Fruit fly (Drosophila melanogaster) whole organism, embryonic: ENCODE results near the gene Sec22.

ENCODE experiments used
- ATbp ChIP-seq: fragments of 200-800 bp; sonication (Bioruptor generic); optimal IDR thresholded peaks from 2 replicates; lab custom pipeline; 2017; ENCODE audit warnings: missing biosample characterization, mild to moderate bottlenecking, missing genetic modification characterization, missing genetic modification reagents
- Asciz ChIP-seq: fragments of 200-800 bp; sonication (Bioruptor generic); optimal IDR thresholded peaks from 2 replicates; lab custom pipeline; 2017; ENCODE audit warnings: missing biosample characterization, mild to moderate bottlenecking, missing genetic modification characterization, missing genetic modification reagents
- CG13894 ChIP-seq: fragments of 200-800 bp; sonication (Bioruptor generic); optimal IDR thresholded peaks from 3 replicates; lab custom pipeline; 2018; ENCODE audit warnings: missing biosample characterization, mild to moderate bottlenecking, missing genetic modification characterization, moderate library complexity
- CG15514 ChIP-seq: fragments of 200-800 bp; sonication (Bioruptor generic); optimal IDR thresholded peaks from 3 replicates; lab custom pipeline; 2017; ENCODE audit warnings: missing biosample characterization, missing genetic modification characterization, mild to moderate bottlenecking, moderate library complexity, missing genetic modification reagents
- CG1603 ChIP-seq: fragments of 200-800 bp; sonication (Bioruptor generic); optimal IDR thresholded peaks from 2 replicates; lab custom pipeline; 2019; ENCODE audit warnings: missing biosample characterization, mild to moderate bottlenecking, missing genetic modification characterization, moderate library complexity
- CG17186 ChIP-seq: fragments of 200-800 bp; sonication (Bioruptor generic); optimal IDR thresholded peaks from 3 replicates; lab custom pipeline; 2017; ENCODE audit warnings: missing biosample characterization, missing genetic modification reagents, missing genetic modification characterization
- CG17359 ChIP-seq: fragments of 200-800 bp; sonication (Bioruptor generic); optimal IDR thresholded peaks from 3 replicates; lab custom pipeline; 2018; ENCODE audit warnings: missing biosample characterization, mild to moderate bottlenecking, missing genetic modification characterization, moderate library complexity
- CG18599 ChIP-seq: fragments of 200-800 bp; sonication (Bioruptor generic); optimal IDR thresholded peaks from 3 replicates; lab custom pipeline; 2017; ENCODE audit warnings: missing biosample characterization, missing genetic modification characterization, mild to moderate bottlenecking, moderate library complexity, missing genetic modification reagents
- CG2129 ChIP-seq: fragments of 200-800 bp; sonication (Bioruptor generic); IDR thresholded peaks from 2 replicates; pipeline ENCODE4 v1.3.6; 2022; ENCODE audit warnings: missing biosample characterization, missing genetic modification characterization; ENCODE audit not compliant: partially characterized antibody
- CG2678 ChIP-seq: fragments of 200-800 bp; sonication (Bioruptor generic); optimal IDR thresholded peaks from 3 replicates; lab custom pipeline; 2019; ENCODE audit warnings: missing biosample characterization, mild to moderate bottlenecking, missing genetic modification characterization, moderate library complexity
- CG3281 ChIP-seq: fragments of 200-800 bp; sonication (Bioruptor generic); optimal IDR thresholded peaks from 3 replicates; lab custom pipeline; 2017; ENCODE audit warnings: missing biosample characterization, mild to moderate bottlenecking, missing genetic modification characterization
- CG3407 ChIP-seq: fragments of 200-800 bp; sonication (Bioruptor generic); optimal IDR thresholded peaks from 2 replicates; lab custom pipeline; 2018; ENCODE audit warnings: missing biosample characterization, mild to moderate bottlenecking, missing genetic modification characterization
- CG34422 ChIP-seq: fragments of 200-800 bp; sonication (Bioruptor generic); IDR thresholded peaks from 3 replicates; pipeline ENCODE4 v1.3.6; 2022; ENCODE audit warnings: missing biosample characterization, missing genetic modification characterization
- CG42726 ChIP-seq: fragments of 200-800 bp; sonication (Bioruptor generic); IDR thresholded peaks from 2 replicates; pipeline ENCODE4 v1.3.6; 2022; ENCODE audit warnings: missing biosample characterization, missing genetic modification characterization; ENCODE audit not compliant: partially characterized antibody
- CG4328 ChIP-seq: fragments of 200-800 bp; sonication (Bioruptor generic); optimal IDR thresholded peaks from 3 replicates; lab custom pipeline; 2017; ENCODE audit warnings: missing biosample characterization, missing genetic modification reagents, missing genetic modification characterization
- CG4820 ChIP-seq: fragments of 200-800 bp; sonication (Bioruptor generic); optimal IDR thresholded peaks from 3 replicates; lab custom pipeline; 2016; ENCODE audit warnings: missing biosample characterization, missing genetic modification characterization
- Chrac-16 ChIP-seq: fragments of 200-800 bp; sonication (Bioruptor generic); optimal IDR thresholded peaks from 3 replicates; lab custom pipeline; 2016; ENCODE audit warnings: missing biosample characterization, missing genetic modification characterization
- Hmr ChIP-seq: fragments of 200-800 bp; sonication (Bioruptor generic); optimal IDR thresholded peaks from 3 replicates; lab custom pipeline; 2017; ENCODE audit warnings: mild to moderate bottlenecking, missing biosample characterization, missing genetic modification reagents, missing genetic modification characterization
- MTF-1 ChIP-seq: fragments of 200-800 bp; sonication (Bioruptor generic); optimal IDR thresholded peaks from 2 replicates; lab custom pipeline; 2018; ENCODE audit warnings: missing biosample characterization, mild to moderate bottlenecking, missing genetic modification characterization, borderline replicate concordance
- Med ChIP-seq: fragments of 200-800 bp; sonication (Bioruptor generic); peaks from one replicate; lab custom pipeline; 2016; ENCODE audit warnings: missing biosample characterization, missing genetic modification characterization, mild to moderate bottlenecking, inconsistent platforms, moderate library complexity
- Meics ChIP-seq: fragments of 200-800 bp; sonication (Bioruptor generic); optimal IDR thresholded peaks from 2 replicates; lab custom pipeline; 2017; ENCODE audit warnings: missing biosample characterization, mild to moderate bottlenecking, missing genetic modification characterization
- Pdp1 ChIP-seq, 2 experiments: fragments of 200-800 bp; sonication (Bioruptor generic); optimal IDR thresholded peaks; 3 replicates each; lab custom pipeline; 2016; ENCODE audit warnings: missing biosample characterization in 2 of 2, missing genetic modification characterization in 2 of 2, mild to moderate bottlenecking in 1 of 2, moderate library complexity in 1 of 2
- Xbp1 ChIP-seq: fragments of 200-800 bp; sonication (Bioruptor generic); optimal IDR thresholded peaks from 3 replicates; lab custom pipeline; 2016; ENCODE audit warnings: missing biosample characterization, mild to moderate bottlenecking, missing genetic modification characterization
- amos ChIP-seq: fragments of 200-800 bp; sonication (Bioruptor generic); IDR thresholded peaks from 2 replicates; pipeline ENCODE4 v1.3.6; 2022; ENCODE audit warnings: missing biosample characterization, missing genetic modification characterization; ENCODE audit not compliant: partially characterized antibody
- az2 ChIP-seq: fragments of 200-800 bp; sonication (Bioruptor generic); optimal IDR thresholded peaks from 3 replicates; lab custom pipeline; 2016; ENCODE audit warnings: missing biosample characterization, missing genetic modification characterization
- bowl ChIP-seq: fragments of 200-800 bp; sonication (Bioruptor generic); IDR thresholded peaks from 2 replicates; pipeline ENCODE4 v1.3.6; 2022; ENCODE audit warnings: missing biosample characterization, missing genetic modification characterization
- cg ChIP-seq: fragments of 200-800 bp; sonication (Bioruptor generic); optimal IDR thresholded peaks from 3 replicates; lab custom pipeline; 2019; ENCODE audit warnings: missing biosample characterization, mild to moderate bottlenecking, missing genetic modification characterization, moderate library complexity
- croc ChIP-seq: fragments of 200-800 bp; sonication (Bioruptor generic); conservative IDR thresholded peaks from 3 replicates; pipeline ENCODE4 v1.3.6; 2022; ENCODE audit warnings: missing biosample characterization, missing genetic modification characterization
- da ChIP-seq: fragments of 200-800 bp; sonication (Bioruptor generic); optimal IDR thresholded peaks from 2 replicates; lab custom pipeline; 2016; ENCODE audit warnings: missing biosample characterization, missing genetic modification characterization
- fru ChIP-seq: fragments of >200 bp; optimal IDR thresholded peaks from 2 replicates; lab custom pipeline; 2017
- hb ChIP-seq: fragments of 200-800 bp; sonication (Bioruptor generic); IDR thresholded peaks from 3 replicates; pipeline ENCODE4 v1.3.6; 2022; ENCODE audit warnings: missing biosample characterization, missing genetic modification characterization; ENCODE audit not compliant: partially characterized antibody
- klu ChIP-seq: fragments of 200-800 bp; sonication (Bioruptor generic); IDR thresholded peaks from 2 replicates; pipeline ENCODE4 v1.3.6; 2022; ENCODE audit warnings: missing biosample characterization, missing genetic modification characterization
- lov ChIP-seq, 2 experiments: fragments of 200-800 bp in 1 of 2; fragments of >200 bp in 1 of 2; sonication (Bioruptor generic) in 1 of 2; IDR thresholded peaks in 1 of 2; optimal IDR thresholded peaks in 1 of 2; 2 replicates in 1 of 2; 3 replicates in 1 of 2; pipeline versions ENCODE4 v1.3.6 to Lab custom; 2017 to 2022; ENCODE audit warnings: missing biosample characterization in 1 of 2, missing genetic modification characterization in 1 of 2
- mam ChIP-seq: fragments of 200-800 bp; sonication (Bioruptor generic); optimal IDR thresholded peaks from 3 replicates; lab custom pipeline; 2016; ENCODE audit warnings: missing biosample characterization, missing genetic modification characterization
- nau ChIP-seq: fragments of 200-800 bp; sonication (Bioruptor generic); optimal IDR thresholded peaks from 3 replicates; lab custom pipeline; 2017; ENCODE audit warnings: missing biosample characterization, mild to moderate bottlenecking, missing genetic modification characterization, missing genetic modification reagents
- sens ChIP-seq: fragments of 200-800 bp; sonication (Bioruptor generic); peaks from one replicate; lab custom pipeline; 2016; ENCODE audit warnings: missing biosample characterization, missing genetic modification characterization
- sens-2 ChIP-seq: fragments of 200-800 bp; sonication (Bioruptor generic); IDR thresholded peaks from 2 replicates; pipeline ENCODE4 v1.3.6; 2022; ENCODE audit warnings: missing biosample characterization, missing genetic modification characterization
- tll ChIP-seq, 2 experiments: fragments of 200-800 bp in 1 of 2; fragments of >200 bp in 1 of 2; sonication (Bioruptor generic) in 1 of 2; optimal IDR thresholded peaks; 2 replicates each; lab custom pipeline; 2017 to 2019; ENCODE audit warnings: missing biosample characterization in 2 of 2, missing genetic modification characterization in 2 of 2, mild to moderate bottlenecking in 1 of 2, moderate library complexity in 1 of 2
- trh ChIP-seq: fragments of 200-800 bp; sonication (Bioruptor generic); optimal IDR thresholded peaks from 2 replicates; lab custom pipeline; 2016; ENCODE audit warnings: missing biosample characterization, missing genetic modification characterization
- ttk ChIP-seq: fragments of 200-800 bp; sonication (Bioruptor generic); IDR thresholded peaks from 2 replicates; pipeline ENCODE4 v2.1.2; 2022; ENCODE audit warnings: missing biosample characterization, missing genetic modification characterization
- z ChIP-seq: fragments of 200-800 bp; sonication (Bioruptor generic); IDR thresholded peaks from 3 replicates; pipeline ENCODE4 v1.3.6; 2022; ENCODE audit warnings: missing biosample characterization, missing genetic modification characterization

The Sec22 gene

DNA sequence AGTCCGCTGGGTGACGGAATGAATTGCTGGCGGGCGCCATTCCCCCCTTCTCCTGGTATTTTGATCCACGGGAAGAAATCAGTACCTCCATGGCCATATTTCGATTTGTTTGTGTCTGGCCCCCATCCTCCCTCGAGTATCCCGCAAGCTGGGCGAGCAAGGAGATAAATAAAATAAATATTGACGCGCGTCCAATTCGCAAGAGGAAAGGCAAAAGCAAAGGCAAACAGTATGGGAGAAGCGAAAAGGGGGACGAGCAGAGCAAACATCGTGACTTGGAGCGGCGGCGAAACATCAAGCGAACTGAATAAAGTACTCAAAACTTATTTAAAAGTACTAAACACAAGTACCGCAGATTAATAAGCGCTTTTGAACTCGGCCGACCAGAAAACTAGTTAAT is 37.9 kb upstream of the Sec22 start (continued):
- TF ChIP-seq ttk (no peak), CG2678 (tag; lab: Kevin White, UChicago) (peak; percentile 13), CG42726 (GFP tag; lab: Robert Waterston, UW) (no peak), fru (lab: Kevin White, UChicago) (no peak), bowl (no peak), CG17359 (tag; lab: Kevin White, UChicago) (peak; percentile 12), CG17186 (no peak), trh (GFP tag; lab: Kevin White, UChicago) (no peak), klu (no peak), lov (optimal IDR thresholded peaks at IDR 0.05; lab: Kevin White, UChicago) (no peak), lov (GFP tag; IDR thresholded peaks at IDR 0.05; lab: Robert Waterston, UW) (0 out of 3 replicates have a peak, but pooled peaks have one; percentile 27), z (GFP tag; lab: Robert Waterston, UW) (0 out of 3 replicates have a peak, but pooled peaks have one; percentile 11), CG15514 (GFP tag; lab: Kevin White, UChicago) (peak; percentile 20), CG4820 (GFP tag; lab: Kevin White, UChicago) (no peak), CG18599 (GFP tag; lab: Kevin White, UChicago) (peak; percentile 25), cg (GFP tag; lab: Kevin White, UChicago) (no peak), az2 (GFP tag; lab: Kevin White, UChicago) (no peak), CG4328 (GFP tag; lab: Kevin White, UChicago) (no peak), CG3407 (GFP tag; lab: Kevin White, UChicago) (peak; percentile 4), Chrac-16 (no peak), sens-2 (GFP tag; lab: Robert Waterston, UW) (no peak), MTF-1 (peak; percentile 6), hb (no peak), CG13894 (tag; lab: Kevin White, UChicago) (no peak), nau (peak; percentile 29), Meics (peak; percentile 14), amos (no peak), ATbp (GFP tag; lab: Kevin White, UChicago) (peak; percentile 64), mam (GFP tag; lab: Kevin White, UChicago) (no peak), Asciz (peak; percentile 37), CG3281 (GFP tag; lab: Kevin White, UChicago) (peak; percentile 29), Pdp1 (GFP tag; optimal IDR thresholded peaks at IDR 0.05; lab: Kevin White, UChicago) (no peak), Xbp1 (GFP tag; lab: Kevin White, UChicago) (no peak), da (GFP tag; lab: Kevin White, UChicago) (no peak), CG34422 (GFP tag; lab: Robert Waterston, UW) (no peak), tll (GFP tag; optimal IDR thresholded peaks at IDR 0.05; lab: Kevin White, UChicago) (no peak), Hmr (GFP tag; lab: Kevin White, UChicago) (peak; percentile 37), Med (peak; percentile 76), CG2129 (no peak), croc (GFP tag; lab: Robert Waterston, UW) (no peak), sens (peak; percentile 66), CG1603 (tag; lab: Kevin White, UChicago) (peak; percentile 17)
